Fruit fly (Drosophila melanogaster) S2 (cell line): ENCODE results near the gene TAF1B.

Source experiments
- CG8478 ChIP-seq: fragments of >200 bp; optimal IDR thresholded peaks from 2 replicates; lab custom pipeline; 2018
- CTCF ChIP-seq, 2 experiments: fragments of >200 bp; optimal IDR thresholded peaks; 2 replicates each; lab custom pipeline; 2018

DNA sequence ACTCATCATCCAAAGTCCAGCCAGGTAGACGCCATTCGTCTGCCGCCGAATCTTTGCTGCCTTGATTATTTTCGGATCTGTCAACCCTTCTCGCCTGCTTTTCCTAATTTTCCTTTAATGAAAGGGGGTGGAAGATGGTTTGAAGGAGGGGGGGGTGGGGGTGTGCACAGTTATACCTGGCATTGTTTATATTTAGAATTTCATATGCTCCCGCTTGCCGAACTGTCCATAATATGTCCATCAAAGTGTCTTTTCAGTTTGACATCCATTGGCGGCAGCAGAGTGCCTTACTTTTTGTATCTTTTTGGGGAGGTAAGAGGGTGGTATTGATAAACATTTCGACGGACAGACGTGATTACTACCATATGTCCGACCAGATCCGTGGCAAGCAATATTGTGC, 6.2 kb downstream of the TAF1B start:
- no peak for TF ChIP-seq CG8478
- TF ChIP-seq CTCF (optimal IDR thresholded peaks at IDR 0.05; lab: Kevin White, UChicago) = no peak
